Fruit fly (Drosophila melanogaster) whole organism, prepupa: ENCODE results near the gene CG12065.

ENCODE experiments used
- Blimp-1 ChIP-seq: fragments of 200-800 bp; sonication (Bioruptor generic); optimal IDR thresholded peaks from 3 replicates; lab custom pipeline; 2017; ENCODE audit warnings: missing biosample characterization, missing genetic modification characterization, mild to moderate bottlenecking, moderate library complexity, missing genetic modification reagents
- CG10669 ChIP-seq: fragments of 200-800 bp; sonication (Bioruptor generic); optimal IDR thresholded peaks from 3 replicates; lab custom pipeline; 2018; ENCODE audit warnings: missing biosample characterization, mild to moderate bottlenecking, missing genetic modification characterization, moderate library complexity
- CG11294 ChIP-seq: fragments of 200-800 bp; sonication (Bioruptor generic); IDR thresholded peaks from 2 replicates; pipeline ENCODE4 v1.3.6; 2022; ENCODE audit warnings: missing biosample characterization, missing genetic modification characterization
- CG11762 ChIP-seq: fragments of 200-800 bp; sonication (Bioruptor generic); optimal IDR thresholded peaks from 3 replicates; lab custom pipeline; 2016; ENCODE audit warnings: missing biosample characterization, missing genetic modification characterization; ENCODE audit not compliant: insufficient read depth
- CG11902 ChIP-seq: fragments of 200-800 bp; sonication (Bioruptor generic); optimal IDR thresholded peaks from 3 replicates; lab custom pipeline; 2016; ENCODE audit warnings: missing biosample characterization, missing genetic modification characterization
- CG15336 ChIP-seq: fragments of 200-800 bp; sonication (Bioruptor generic); IDR thresholded peaks from 2 replicates; pipeline ENCODE4 v1.3.6; 2022; ENCODE audit warnings: missing biosample characterization, missing genetic modification characterization
- CG3032 ChIP-seq: fragments of 200-800 bp; optimal IDR thresholded peaks from 2 replicates; lab custom pipeline; 2019; ENCODE audit warnings: missing biosample characterization, mild to moderate bottlenecking, missing genetic modification characterization, moderate library complexity
- CG31627 ChIP-seq: fragments of 200-800 bp; sonication (Bioruptor generic); optimal IDR thresholded peaks from 3 replicates; lab custom pipeline; 2016; ENCODE audit warnings: missing biosample characterization, missing genetic modification characterization
- CG34406 ChIP-seq: fragments of 200-800 bp; sonication (Bioruptor generic); optimal IDR thresholded peaks from 3 replicates; lab custom pipeline; 2016; ENCODE audit warnings: missing biosample characterization, missing genetic modification characterization
- CG3919 ChIP-seq: fragments of 200-800 bp; sonication (Bioruptor generic); optimal IDR thresholded peaks from 3 replicates; lab custom pipeline; 2016; ENCODE audit warnings: missing biosample characterization, missing genetic modification characterization
- CG4318 ChIP-seq: fragments of 200-800 bp; sonication (Bioruptor generic); optimal IDR thresholded peaks from 3 replicates; lab custom pipeline; 2017; ENCODE audit warnings: missing biosample characterization, mild to moderate bottlenecking, missing genetic modification characterization
- CG6276 ChIP-seq: fragments of 200-800 bp; sonication (Bioruptor generic); optimal IDR thresholded peaks from 2 replicates; lab custom pipeline; 2017; ENCODE audit warnings: missing biosample characterization, mild to moderate bottlenecking, missing genetic modification characterization
- CG6808 ChIP-seq: fragments of 200-800 bp; sonication (Bioruptor generic); optimal IDR thresholded peaks from 3 replicates; lab custom pipeline; 2017; ENCODE audit warnings: missing biosample characterization, missing genetic modification characterization, mild to moderate bottlenecking, moderate library complexity, missing genetic modification reagents
- CG6854 ChIP-seq: fragments of 200-800 bp; sonication (Bioruptor generic); optimal IDR thresholded peaks from 2 replicates; lab custom pipeline; 2017; ENCODE audit warnings: missing biosample characterization, mild to moderate bottlenecking, missing genetic modification characterization
- CG7368 ChIP-seq: fragments of 200-800 bp; sonication (Bioruptor generic); optimal IDR thresholded peaks from 3 replicates; lab custom pipeline; 2016; ENCODE audit warnings: missing biosample characterization, missing genetic modification characterization
- CG8119 ChIP-seq: fragments of 200-800 bp; sonication (Bioruptor generic); IDR thresholded peaks from 3 replicates; pipeline ENCODE4 v1.3.6; 2022; ENCODE audit warnings: missing biosample characterization, missing genetic modification characterization
- CG8319 ChIP-seq: fragments of 200-800 bp; sonication (Bioruptor generic); optimal IDR thresholded peaks from 3 replicates; lab custom pipeline; 2016; ENCODE audit warnings: missing biosample characterization, missing genetic modification characterization
- CG8632 ChIP-seq: fragments of 200-800 bp; sonication (Bioruptor generic); optimal IDR thresholded peaks from 3 replicates; lab custom pipeline; 2016; ENCODE audit warnings: missing biosample characterization, missing genetic modification characterization
- CG9139 ChIP-seq: fragments of 200-800 bp; sonication (Bioruptor generic); optimal IDR thresholded peaks from 3 replicates; lab custom pipeline; 2017; ENCODE audit warnings: missing biosample characterization, mild to moderate bottlenecking, missing genetic modification characterization
- Eip75B ChIP-seq: fragments of 200-800 bp; sonication (Bioruptor generic); optimal IDR thresholded peaks from 3 replicates; lab custom pipeline; 2016; ENCODE audit warnings: missing biosample characterization, missing genetic modification characterization
- Eip93F ChIP-seq: fragments of 200-800 bp; sonication (Bioruptor generic); optimal IDR thresholded peaks from 2 replicates; lab custom pipeline; 2016; ENCODE audit warnings: missing biosample characterization, mild to moderate bottlenecking, missing genetic modification characterization
- Ets96B ChIP-seq: fragments of 200-800 bp; optimal IDR thresholded peaks from 2 replicates; lab custom pipeline; 2019; ENCODE audit warnings: missing biosample characterization, mild to moderate bottlenecking, missing genetic modification characterization, moderate library complexity
- Gug ChIP-seq: fragments of 200-800 bp; sonication (Bioruptor generic); IDR thresholded peaks from 2 replicates; pipeline ENCODE4 v1.3.6; 2022; ENCODE audit warnings: missing biosample characterization, missing genetic modification characterization
- Hr38 ChIP-seq: sonication (Bioruptor generic); optimal IDR thresholded peaks from 2 replicates; lab custom pipeline; 2016; ENCODE audit warnings: missing biosample characterization, missing genetic modification characterization
- Hr39 ChIP-seq: fragments of 200-800 bp; sonication (Bioruptor generic); optimal IDR thresholded peaks from 2 replicates; lab custom pipeline; 2016; ENCODE audit warnings: missing biosample characterization, missing genetic modification characterization
- Hr4 ChIP-seq: fragments of 200-800 bp; sonication (Bioruptor generic); optimal IDR thresholded peaks from 3 replicates; lab custom pipeline; 2016; ENCODE audit warnings: missing biosample characterization, missing genetic modification characterization
- Lpt ChIP-seq: fragments of 200-800 bp; sonication (Bioruptor generic); optimal IDR thresholded peaks from 3 replicates; lab custom pipeline; 2016; ENCODE audit warnings: missing biosample characterization, missing genetic modification characterization
- Met ChIP-seq: fragments of 200-800 bp; sonication (Bioruptor generic); optimal IDR thresholded peaks from 3 replicates; lab custom pipeline; 2016; ENCODE audit warnings: missing biosample characterization, missing genetic modification characterization
- Sox102F ChIP-seq: fragments of 200-800 bp; sonication (Bioruptor generic); optimal IDR thresholded peaks from 2 replicates; lab custom pipeline; 2016; ENCODE audit warnings: missing biosample characterization, mild to moderate bottlenecking, missing genetic modification characterization
- Sox14 ChIP-seq: fragments of 200-800 bp; sonication (Bioruptor generic); optimal IDR thresholded peaks from 3 replicates; lab custom pipeline; 2016; ENCODE audit warnings: missing biosample characterization, missing genetic modification characterization
- Sox15 ChIP-seq: fragments of 200-800 bp; sonication (Bioruptor generic); optimal IDR thresholded peaks from 3 replicates; lab custom pipeline; 2016; ENCODE audit warnings: missing biosample characterization, missing genetic modification characterization
- acj6 ChIP-seq: fragments of 200-800 bp; sonication (Bioruptor generic); optimal IDR thresholded peaks from 3 replicates; lab custom pipeline; 2016; ENCODE audit warnings: missing biosample characterization, missing genetic modification characterization
- cyc ChIP-seq: fragments of 200-800 bp; sonication (Bioruptor generic); optimal IDR thresholded peaks from 3 replicates; lab custom pipeline; 2016; ENCODE audit warnings: missing biosample characterization, missing genetic modification characterization
- dac ChIP-seq: fragments of 200-800 bp; sonication (Bioruptor generic); optimal IDR thresholded peaks from 2 replicates; lab custom pipeline; 2017; ENCODE audit warnings: missing biosample characterization, mild to moderate bottlenecking, missing genetic modification characterization
- dsx ChIP-seq: fragments of 200-800 bp; optimal IDR thresholded peaks from 3 replicates; lab custom pipeline; 2019; ENCODE audit warnings: missing biosample characterization, mild to moderate bottlenecking, missing genetic modification characterization, moderate library complexity; ENCODE audit not compliant: poor library complexity, severe bottlenecking
- eg ChIP-seq: fragments of 200-800 bp; sonication (Bioruptor generic); IDR thresholded peaks from 3 replicates; pipeline ENCODE4 v1.3.6; 2022; ENCODE audit warnings: missing biosample characterization, missing genetic modification characterization
- esn ChIP-seq: fragments of 200-800 bp; sonication (Bioruptor generic); optimal IDR thresholded peaks from 2 replicates; lab custom pipeline; 2016; ENCODE audit warnings: missing biosample characterization, mild to moderate bottlenecking, missing genetic modification characterization, moderate library complexity
- fd59A ChIP-seq: fragments of 200-800 bp; sonication (Bioruptor generic); optimal IDR thresholded peaks from 2 replicates; lab custom pipeline; 2017; ENCODE audit warnings: missing biosample characterization, mild to moderate bottlenecking, missing genetic modification characterization, missing genetic modification reagents
- fkh ChIP-seq: fragments of 200-800 bp; sonication (Bioruptor generic); optimal IDR thresholded peaks from 3 replicates; lab custom pipeline; 2017; ENCODE audit warnings: missing biosample characterization, mild to moderate bottlenecking, missing genetic modification characterization, moderate library complexity
- lz ChIP-seq: fragments of 200-800 bp; sonication (Bioruptor generic); optimal IDR thresholded peaks from 3 replicates; lab custom pipeline; 2016; ENCODE audit warnings: missing biosample characterization, missing genetic modification characterization
- net ChIP-seq: fragments of 200-800 bp; sonication (Bioruptor generic); optimal IDR thresholded peaks from 3 replicates; lab custom pipeline; 2016; ENCODE audit warnings: missing biosample characterization, missing genetic modification characterization
- pdm3 ChIP-seq: fragments of 200-800 bp; sonication (Bioruptor generic); optimal IDR thresholded peaks from 3 replicates; lab custom pipeline; 2016; ENCODE audit warnings: missing biosample characterization, missing genetic modification characterization
- salr ChIP-seq, 2 experiments: fragments of 200-800 bp; sonication (Bioruptor generic); optimal IDR thresholded peaks; 3 replicates each; lab custom pipeline; 2016 to 2018; ENCODE audit warnings: missing biosample characterization in 2 of 2, missing genetic modification characterization in 2 of 2, mild to moderate bottlenecking in 1 of 2
- spab ChIP-seq: fragments of 200-800 bp; sonication (Bioruptor generic); optimal IDR thresholded peaks from 2 replicates; lab custom pipeline; 2017; ENCODE audit warnings: missing biosample characterization, mild to moderate bottlenecking, missing genetic modification characterization, missing genetic modification reagents
- ss ChIP-seq, 2 experiments: fragments of 200-800 bp; sonication (Bioruptor generic); optimal IDR thresholded peaks; 2 replicates in 1 of 2; 3 replicates in 1 of 2; lab custom pipeline; 2017 to 2018; ENCODE audit warnings: mild to moderate bottlenecking in 2 of 2, missing biosample characterization in 2 of 2, missing genetic modification characterization in 2 of 2, moderate library complexity in 1 of 2
- svp ChIP-seq: fragments of 200-800 bp; sonication (Bioruptor generic); peaks from one replicate; lab custom pipeline; 2016; ENCODE audit warnings: missing biosample characterization, missing genetic modification characterization
- topi ChIP-seq: fragments of 200-800 bp; sonication (Bioruptor generic); optimal IDR thresholded peaks from 3 replicates; lab custom pipeline; 2016; ENCODE audit warnings: missing biosample characterization, missing genetic modification characterization
- vri ChIP-seq: fragments of 200-800 bp; sonication (Bioruptor generic); optimal IDR thresholded peaks from 3 replicates; lab custom pipeline; 2016; ENCODE audit warnings: missing biosample characterization, mild to moderate bottlenecking, missing genetic modification characterization

The CG12065 gene

DNA sequence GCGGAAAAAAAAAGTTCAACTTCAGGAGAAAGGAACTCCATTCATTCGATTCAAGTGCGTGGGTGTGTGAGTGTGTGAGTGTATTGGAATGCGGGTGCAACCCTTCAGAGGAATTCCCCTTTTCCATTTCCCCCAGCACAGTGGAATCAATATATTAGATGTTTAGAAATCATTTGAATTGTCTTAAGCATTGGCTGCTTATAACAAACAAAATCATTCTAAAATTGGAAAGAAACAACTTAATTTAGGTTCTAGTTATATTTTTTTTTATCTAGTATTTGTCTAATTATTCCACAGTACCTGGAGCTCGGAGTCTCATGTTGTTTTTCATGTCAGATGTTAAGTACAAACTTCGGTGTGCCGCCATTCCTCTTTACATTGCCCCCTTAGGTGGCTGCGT lies 35.1 kb upstream of the CG12065 start (continued):
- peak; percentile 44; the same call in 1 of the 2 replicates for TF ChIP-seq CG15336 (GFP tag; lab: Robert Waterston, UW)
- peak; percentile 32 for TF ChIP-seq dsx (GFP tag; lab: Kevin White, UChicago)
- peak in 1 of 2 experiments; percentile 34 for TF ChIP-seq ss (GFP tag; optimal IDR thresholded peaks at IDR 0.05; lab: Kevin White, UChicago)
- TF ChIP-seq Lpt (GFP tag; lab: Kevin White, UChicago): no peak
- peak; percentile 10 for TF ChIP-seq CG6808 (GFP tag; lab: Kevin White, UChicago)
- TF ChIP-seq acj6 (GFP tag; lab: Kevin White, UChicago): peak; percentile 43
- TF ChIP-seq lz (GFP tag; lab: Kevin White, UChicago): peak; percentile 9
- TF ChIP-seq CG31627: no peak
- TF ChIP-seq Blimp-1 (GFP tag; lab: Kevin White, UChicago): no peak
- no peak for TF ChIP-seq Gug (GFP tag; lab: Robert Waterston, UW)
- TF ChIP-seq fd59A: no peak
- TF ChIP-seq CG3032 (tag; lab: Kevin White, UChicago): peak; percentile 29
- no peak for TF ChIP-seq Eip93F (GFP tag; lab: Kevin White, UChicago)
- TF ChIP-seq dac: no peak

dm6 chrX:8541985-8542384 lies 32.1 kb upstream of the CG12065 start:
- TF ChIP-seq Hr38: no peak
- peak; percentile 48 for TF ChIP-seq CG6808 (GFP tag; lab: Kevin White, UChicago)
- peak; percentile 19 for TF ChIP-seq Hr4 (GFP tag; lab: Kevin White, UChicago)
- TF ChIP-seq CG8119: peak; percentile 46; the same call in 1 of the 3 replicates
- TF ChIP-seq CG11762 (GFP tag; lab: Kevin White, UChicago): no peak
- peak; percentile 24 for TF ChIP-seq net (GFP tag; lab: Kevin White, UChicago)
- TF ChIP-seq CG8632 (GFP tag; lab: Kevin White, UChicago): peak; percentile 15
- TF ChIP-seq CG6854 (GFP tag; lab: Kevin White, UChicago): no peak
- TF ChIP-seq pdm3 (GFP tag; lab: Kevin White, UChicago): peak; percentile 43
- no peak for TF ChIP-seq Blimp-1 (GFP tag; lab: Kevin White, UChicago)
- peak; percentile 48 for TF ChIP-seq dsx (GFP tag; lab: Kevin White, UChicago)
- no peak for TF ChIP-seq CG8319 (GFP tag; lab: Kevin White, UChicago)
- TF ChIP-seq Hr39 (GFP tag; lab: Kevin White, UChicago): no peak
- TF ChIP-seq fd59A: peak; percentile 11
- no peak for TF ChIP-seq vri
- TF ChIP-seq Met (GFP tag; lab: Kevin White, UChicago): peak; percentile 38
- TF ChIP-seq Lpt (GFP tag; lab: Kevin White, UChicago): no peak
- peak; percentile 54 for TF ChIP-seq CG10669
- TF ChIP-seq CG7368: no peak
- peak; percentile 9 for TF ChIP-seq Sox102F (GFP tag; lab: Kevin White, UChicago)
- peak; percentile 35 for TF ChIP-seq Eip75B
- TF ChIP-seq fkh (GFP tag; lab: Kevin White, UChicago): no peak
- no peak for TF ChIP-seq CG11294 (GFP tag; lab: Robert Waterston, UW)
- TF ChIP-seq CG31627: peak; percentile 8
- TF ChIP-seq cyc (GFP tag; lab: Kevin White, UChicago): peak; percentile 24
- TF ChIP-seq Sox15 (GFP tag; lab: Kevin White, UChicago): no peak
- TF ChIP-seq CG6276 (GFP tag; lab: Kevin White, UChicago): peak; percentile 47
- TF ChIP-seq CG11902 (GFP tag; lab: Kevin White, UChicago): no peak
- TF ChIP-seq eg (GFP tag; lab: Robert Waterston, UW): peak; percentile 65; the same call in 1 of the 3 replicates
- peak; percentile 2 for TF ChIP-seq CG9139 (GFP tag; lab: Kevin White, UChicago)
- TF ChIP-seq CG34406 (GFP tag; lab: Kevin White, UChicago): peak; percentile 27
- TF ChIP-seq Eip93F (GFP tag; lab: Kevin White, UChicago): no peak
- peak; percentile 50 for TF ChIP-seq acj6 (GFP tag; lab: Kevin White, UChicago)
- TF ChIP-seq spab (GFP tag; lab: Kevin White, UChicago): peak; percentile 30
- TF ChIP-seq CG3032 (tag; lab: Kevin White, UChicago): peak; percentile 46
- peak; percentile 45 for TF ChIP-seq topi (GFP tag; lab: Kevin White, UChicago)
- peak; percentile 42 for TF ChIP-seq CG3919 (GFP tag; lab: Kevin White, UChicago)
- TF ChIP-seq Ets96B: peak; percentile 71
- TF ChIP-seq svp: peak; percentile 61
- no peak for TF ChIP-seq salr (GFP tag; optimal IDR thresholded peaks at IDR 0.05; lab: Kevin White, UChicago)
- peak; percentile 34 for TF ChIP-seq esn (GFP tag; lab: Kevin White, UChicago)
- TF ChIP-seq Sox14 (GFP tag; lab: Kevin White, UChicago): peak; percentile 17
- TF ChIP-seq CG15336 (GFP tag; lab: Robert Waterston, UW): peak; percentile 58
- no peak for TF ChIP-seq CG4318 (GFP tag; lab: Kevin White, UChicago)
